Worm (Caenorhabditis elegans): ENCODE data around the gene tmem-135.

- TF ChIP-seq W03F9.2 (tag; optimal IDR thresholded peaks at IDR 0.05) (no peak), him-1 (tag; optimal IDR thresholded peaks at IDR 0.05) (no peak), dao-5 (tag; optimal IDR thresholded peaks at IDR 0.05) (no peak)
Measured at ce11 chrX:4649097-4649496, 24.4 kb upstream of the tmem-135 start, which contains the start of gene ent-5.
